Fruit fly (Drosophila melanogaster) whole organism, embryonic: Measurements from ENCODE around the gene CG8952.

Experiments
- Atf6 ChIP-seq: fragments of 200-800 bp; sonication (Bioruptor generic); IDR thresholded peaks from 2 replicates; pipeline ENCODE4 v1.3.6; 2022; ENCODE audit warnings: missing biosample characterization, missing genetic modification characterization
- BEAF-32 ChIP-seq: fragments of 200-800 bp; sonication (Bioruptor generic); optimal IDR thresholded peaks from 3 replicates; lab custom pipeline; 2017; ENCODE audit warnings: missing biosample characterization, missing genetic modification characterization, mild to moderate bottlenecking, moderate library complexity, missing genetic modification reagents
- Bdp1 ChIP-seq: fragments of 200-800 bp; sonication (Bioruptor generic); optimal IDR thresholded peaks from 3 replicates; lab custom pipeline; 2016; ENCODE audit warnings: missing biosample characterization, missing genetic modification characterization
- Bteb2 ChIP-seq: fragments of 200-800 bp; sonication (Bioruptor generic); optimal IDR thresholded peaks from 2 replicates; lab custom pipeline; 2016; ENCODE audit warnings: missing biosample characterization, missing genetic modification characterization
- C15 ChIP-seq: fragments of 200-800 bp; sonication (Bioruptor generic); IDR thresholded peaks from 3 replicates; pipeline ENCODE4 v1.3.6; 2022; ENCODE audit warnings: missing biosample characterization, missing genetic modification characterization
- CG10959 ChIP-seq: fragments of 200-800 bp; sonication (Bioruptor generic); IDR thresholded peaks from 2 replicates; pipeline ENCODE4 v1.3.6; 2022; ENCODE audit warnings: missing biosample characterization, missing genetic modification characterization
- CG11085 ChIP-seq: fragments of 200-800 bp; sonication (Bioruptor generic); IDR thresholded peaks from 2 replicates; pipeline ENCODE4 v1.3.6; 2022; ENCODE audit warnings: missing biosample characterization, missing genetic modification characterization
- CG12155 ChIP-seq: fragments of 200-800 bp; sonication (Bioruptor generic); optimal IDR thresholded peaks from 3 replicates; lab custom pipeline; 2016; ENCODE audit warnings: missing biosample characterization, missing genetic modification characterization
- CG12391 ChIP-seq: fragments of 200-800 bp; sonication (Bioruptor generic); optimal IDR thresholded peaks from 3 replicates; lab custom pipeline; 2018; ENCODE audit warnings: missing biosample characterization, mild to moderate bottlenecking, missing genetic modification characterization, moderate library complexity
- CG13775 ChIP-seq: fragments of 200-800 bp; sonication (Bioruptor generic); optimal IDR thresholded peaks from 3 replicates; lab custom pipeline; 2017; ENCODE audit warnings: missing biosample characterization, mild to moderate bottlenecking, missing genetic modification characterization
- CG2202 ChIP-seq: fragments of 200-800 bp; sonication (Bioruptor generic); optimal IDR thresholded peaks from 2 replicates; lab custom pipeline; 2018; ENCODE audit warnings: missing biosample characterization, mild to moderate bottlenecking, missing genetic modification characterization
- CG2875 ChIP-seq: fragments of 200-800 bp; sonication (Bioruptor generic); optimal IDR thresholded peaks from 2 replicates; lab custom pipeline; 2017; ENCODE audit warnings: missing biosample characterization, mild to moderate bottlenecking, missing genetic modification characterization, missing genetic modification reagents
- CG2889 ChIP-seq: fragments of 200-800 bp; sonication (Bioruptor generic); IDR thresholded peaks from 3 replicates; pipeline ENCODE4 v1.3.6; 2022; ENCODE audit warnings: missing biosample characterization, missing genetic modification characterization
- CG3163 ChIP-seq: fragments of 200-800 bp; sonication (Bioruptor generic); optimal IDR thresholded peaks from 3 replicates; lab custom pipeline; 2016; ENCODE audit warnings: missing biosample characterization, missing genetic modification characterization
- CG4328 ChIP-seq: fragments of 200-800 bp; sonication (Bioruptor generic); optimal IDR thresholded peaks from 3 replicates; lab custom pipeline; 2017; ENCODE audit warnings: missing biosample characterization, missing genetic modification reagents, missing genetic modification characterization
- CG4617 ChIP-seq: fragments of 200-800 bp; sonication (Bioruptor generic); optimal IDR thresholded peaks from 3 replicates; lab custom pipeline; 2016; ENCODE audit warnings: missing biosample characterization, missing genetic modification characterization, borderline replicate concordance
- CG4820 ChIP-seq: fragments of 200-800 bp; sonication (Bioruptor generic); optimal IDR thresholded peaks from 3 replicates; lab custom pipeline; 2016; ENCODE audit warnings: missing biosample characterization, missing genetic modification characterization
- CG5953 ChIP-seq: fragments of 200-800 bp; sonication (Bioruptor generic); IDR thresholded peaks from 2 replicates; pipeline ENCODE4 v1.3.6; 2022; ENCODE audit warnings: missing biosample characterization, missing genetic modification characterization
- CG6654 ChIP-seq: fragments of 200-800 bp; sonication (Bioruptor generic); optimal IDR thresholded peaks from 2 replicates; lab custom pipeline; 2017; ENCODE audit warnings: missing biosample characterization, mild to moderate bottlenecking, missing genetic modification characterization
- CG8281 ChIP-seq: fragments of 200-800 bp; sonication (Bioruptor generic); optimal IDR thresholded peaks from 2 replicates; lab custom pipeline; 2018; ENCODE audit warnings: missing biosample characterization, mild to moderate bottlenecking, missing genetic modification characterization, moderate library complexity
- CG8924 ChIP-seq: fragments of 200-800 bp; optimal IDR thresholded peaks from 3 replicates; lab custom pipeline; 2019; ENCODE audit warnings: missing biosample characterization, mild to moderate bottlenecking, missing genetic modification characterization, moderate library complexity
- CG9876 ChIP-seq: fragments of 200-800 bp; sonication (Bioruptor generic); optimal IDR thresholded peaks from 2 replicates; lab custom pipeline; 2016; ENCODE audit warnings: missing biosample characterization, missing genetic modification characterization
- CG9932 ChIP-seq: fragments of 200-800 bp; sonication (Bioruptor generic); IDR thresholded peaks from 2 replicates; pipeline ENCODE4 v1.3.6; 2022; ENCODE audit warnings: missing biosample characterization, missing genetic modification characterization
- Doc2 ChIP-seq: fragments of 200-800 bp; sonication (Bioruptor generic); IDR thresholded peaks from 2 replicates; pipeline ENCODE4 v1.3.6; 2022; ENCODE audit warnings: missing biosample characterization, missing genetic modification characterization
- Dref ChIP-seq: fragments of 200-800 bp; sonication (Bioruptor generic); IDR thresholded peaks from 2 replicates; pipeline ENCODE4 v1.3.6; 2022; ENCODE audit warnings: missing biosample characterization, missing genetic modification characterization
- Fer3 ChIP-seq: fragments of 200-800 bp; sonication (Bioruptor generic); optimal IDR thresholded peaks from 2 replicates; lab custom pipeline; 2018; ENCODE audit warnings: missing biosample characterization, mild to moderate bottlenecking, missing genetic modification characterization, moderate library complexity
- H2.0 ChIP-seq: fragments of 200-800 bp; sonication (Bioruptor generic); IDR thresholded peaks from 2 replicates; pipeline ENCODE4 v1.3.6; 2022; ENCODE audit warnings: missing biosample characterization, missing genetic modification characterization
- Hmx ChIP-seq: fragments of 200-800 bp; sonication (Bioruptor generic); optimal IDR thresholded peaks from 2 replicates; lab custom pipeline; 2016; ENCODE audit warnings: missing biosample characterization, missing genetic modification characterization
- Hr3 ChIP-seq: fragments of 200-800 bp; sonication (Bioruptor generic); optimal IDR thresholded peaks from 3 replicates; lab custom pipeline; 2016; ENCODE audit warnings: missing biosample characterization, missing genetic modification characterization
- Lpt ChIP-seq: fragments of >200 bp; optimal IDR thresholded peaks from 2 replicates; lab custom pipeline; 2018; ENCODE audit warnings: missing biosample characterization, missing genetic modification characterization
- Mes4 ChIP-seq: fragments of 200-800 bp; sonication (Bioruptor generic); optimal IDR thresholded peaks from 2 replicates; lab custom pipeline; 2016; ENCODE audit warnings: missing biosample characterization, missing genetic modification characterization
- Mrtf ChIP-seq: fragments of 200-800 bp; sonication (Bioruptor generic); IDR thresholded peaks from 3 replicates; pipeline ENCODE4 v1.3.6; 2022; ENCODE audit warnings: missing biosample characterization, missing genetic modification characterization
- Sox102F ChIP-seq: fragments of 200-800 bp; sonication (Bioruptor generic); optimal IDR thresholded peaks from 2 replicates; lab custom pipeline; 2018; ENCODE audit warnings: missing biosample characterization, mild to moderate bottlenecking, missing genetic modification characterization, moderate library complexity
- TFAM ChIP-seq: fragments of 200-800 bp; sonication (Bioruptor generic); optimal IDR thresholded peaks from 2 replicates; lab custom pipeline; 2017; ENCODE audit warnings: missing biosample characterization, missing genetic modification characterization, inconsistent platforms
- danr ChIP-seq: fragments of 200-800 bp; sonication (Bioruptor generic); IDR thresholded peaks from 2 replicates; pipeline ENCODE4 v1.3.6; 2022; ENCODE audit warnings: missing biosample characterization, missing genetic modification characterization
- disco-r ChIP-seq: fragments of 200-800 bp; sonication (Bioruptor generic); optimal IDR thresholded peaks from 2 replicates; lab custom pipeline; 2016; ENCODE audit warnings: missing biosample characterization, missing genetic modification characterization
- eve ChIP-seq, 2 experiments: fragments of >200 bp; optimal IDR thresholded peaks; 2 replicates each; lab custom pipeline; 2017; ENCODE audit warnings: missing biosample characterization in 2 of 2, missing genetic modification characterization in 2 of 2
- hb ChIP-seq: fragments of 200-800 bp; sonication (Bioruptor generic); IDR thresholded peaks from 3 replicates; pipeline ENCODE4 v1.3.6; 2022; ENCODE audit warnings: missing biosample characterization, missing genetic modification characterization; ENCODE audit not compliant: partially characterized antibody
- inv ChIP-seq: fragments of 200-800 bp; sonication (Bioruptor generic); IDR thresholded peaks from 2 replicates; pipeline ENCODE4 v1.3.6; 2022; ENCODE audit warnings: missing biosample characterization, missing genetic modification characterization; ENCODE audit not compliant: partially characterized antibody
- jumu ChIP-seq: fragments of 200-800 bp; sonication (Bioruptor generic); optimal IDR thresholded peaks from 3 replicates; lab custom pipeline; 2016; ENCODE audit warnings: missing biosample characterization, missing genetic modification characterization
- lov ChIP-seq, 2 experiments: fragments of 200-800 bp in 1 of 2; fragments of >200 bp in 1 of 2; sonication (Bioruptor generic) in 1 of 2; IDR thresholded peaks in 1 of 2; optimal IDR thresholded peaks in 1 of 2; 2 replicates in 1 of 2; 3 replicates in 1 of 2; pipeline versions ENCODE4 v1.3.6 to Lab custom; 2017 to 2022; ENCODE audit warnings: missing biosample characterization in 1 of 2, missing genetic modification characterization in 1 of 2
- luna ChIP-seq: fragments of 200-800 bp; sonication (Bioruptor generic); optimal IDR thresholded peaks from 2 replicates; lab custom pipeline; 2016; ENCODE audit warnings: missing biosample characterization, missing genetic modification characterization
- maf-S ChIP-seq: fragments of 200-800 bp; sonication (Bioruptor generic); optimal IDR thresholded peaks from 2 replicates; lab custom pipeline; 2016; ENCODE audit warnings: missing biosample characterization, missing genetic modification characterization
- nmo ChIP-seq: fragments of 200-800 bp; sonication (Bioruptor generic); optimal IDR thresholded peaks from 2 replicates; lab custom pipeline; 2018; ENCODE audit warnings: missing biosample characterization, mild to moderate bottlenecking, missing genetic modification characterization, moderate library complexity
- p53 ChIP-seq: fragments of 200-800 bp; sonication (Bioruptor generic); optimal IDR thresholded peaks from 2 replicates; lab custom pipeline; 2016; ENCODE audit warnings: missing biosample characterization, missing genetic modification characterization
- pita ChIP-seq: fragments of 200-800 bp; sonication (Bioruptor generic); optimal IDR thresholded peaks from 2 replicates; lab custom pipeline; 2017; ENCODE audit warnings: missing biosample characterization, mild to moderate bottlenecking, missing genetic modification characterization
- tap ChIP-seq: fragments of 200-800 bp; optimal IDR thresholded peaks from 3 replicates; lab custom pipeline; 2019; ENCODE audit warnings: missing biosample characterization, mild to moderate bottlenecking, missing genetic modification characterization, moderate library complexity
- toy ChIP-seq: fragments of 200-800 bp; sonication (Bioruptor generic); IDR thresholded peaks from 2 replicates; pipeline ENCODE4 v1.3.6; 2022; ENCODE audit warnings: missing biosample characterization, missing genetic modification characterization
- vvl ChIP-seq: fragments of 200-800 bp; sonication (Bioruptor generic); IDR thresholded peaks from 2 replicates; pipeline ENCODE4 v1.3.6; 2022; ENCODE audit warnings: missing biosample characterization, missing genetic modification characterization
- z ChIP-seq: fragments of 200-800 bp; sonication (Bioruptor generic); IDR thresholded peaks from 3 replicates; pipeline ENCODE4 v1.3.6; 2022; ENCODE audit warnings: missing biosample characterization, missing genetic modification characterization

CG8952 gene

dm6 chrX:15785429-15786239, 19.4 kb upstream of the CG8952 start, which contains the start of the genes Paf-AHalpha and mRpS30 (continued):
- TF ChIP-seq Fer3 (tag; lab: Kevin White, UChicago) (no peak), Doc2 (GFP tag; lab: Robert Waterston, UW) (no peak), Lpt (no peak), CG4617 (peak; percentile 61), Hmx (GFP tag; lab: Kevin White, UChicago) (no peak), Sox102F (no peak), CG3163 (GFP tag; lab: Kevin White, UChicago) (no peak), CG12155 (GFP tag; lab: Kevin White, UChicago) (no peak), Bdp1 (no peak), CG6654 (no peak), CG4820 (no peak), disco-r (GFP tag; lab: Kevin White, UChicago) (no peak), Bteb2 (no peak), p53 (GFP tag; lab: Kevin White, UChicago) (no peak), Atf6 (GFP tag; lab: Robert Waterston, UW) (no peak), vvl (peak; percentile 25; the same call in 1 of the 2 replicates), CG12391 (tag; lab: Kevin White, UChicago) (peak; percentile 5), H2.0 (no peak), CG9876 (GFP tag; lab: Kevin White, UChicago) (no peak), CG10959 (GFP tag; lab: Robert Waterston, UW) (no peak), CG8924 (tag; lab: Kevin White, UChicago) (no peak), CG8281 (tag; lab: Kevin White, UChicago) (no peak), CG9932 (peak; percentile 31; the same call in 1 of the 2 replicates), Dref (GFP tag; lab: Robert Waterston, UW) (peak; percentile 68), lov (optimal IDR thresholded peaks at IDR 0.05; lab: Kevin White, UChicago) (no peak), lov (GFP tag; IDR thresholded peaks at IDR 0.05; lab: Robert Waterston, UW) (no peak), z (no peak), nmo (peak; percentile 12), CG11085 (GFP tag; lab: Robert Waterston, UW) (no peak), tap (tag; lab: Kevin White, UChicago) (no peak), CG4328 (GFP tag; lab: Kevin White, UChicago) (no peak), CG5953 (GFP tag; lab: Robert Waterston, UW) (no peak), inv (no peak), CG2889 (GFP tag; lab: Robert Waterston, UW) (no peak), BEAF-32 (peak; percentile 51), Mrtf (GFP tag; lab: Robert Waterston, UW) (no peak), hb (no peak), maf-S (GFP tag; lab: Kevin White, UChicago) (no peak), CG13775 (GFP tag; lab: Kevin White, UChicago) (no peak), C15 (GFP tag; lab: Robert Waterston, UW) (no peak), jumu (GFP tag; lab: Kevin White, UChicago) (no peak), CG2202 (tag; lab: Kevin White, UChicago) (no peak), Hr3 (GFP tag; lab: Kevin White, UChicago) (no peak), eve (GFP tag; optimal IDR thresholded peaks at IDR 0.05; lab: Kevin White, UChicago) (no peak), toy (no peak), luna (GFP tag; lab: Kevin White, UChicago) (no peak), TFAM (GFP tag; lab: Kevin White, UChicago) (no peak), pita (GFP tag; lab: Kevin White, UChicago) (no peak), Mes4 (GFP tag; lab: Kevin White, UChicago) (no peak), CG2875 (GFP tag; lab: Kevin White, UChicago) (no peak), danr (GFP tag; lab: Robert Waterston, UW) (no peak)
